Worm (Caenorhabditis elegans): ENCODE measurements around the gene tomm-7.
A peak's percentile ranks its signal among the peaks of the same experiment; 100 is the strongest.

The tomm-7 gene

ce11 chrIII:7824041-7824440 is 35.4 kb upstream of the tomm-7 start:
- no peak for TF ChIP-seq skn-1 (tag; optimal IDR thresholded peaks at IDR 0.05)
- no peak for TF ChIP-seq php-3 (GFP tag; IDR thresholded peaks at IDR 0.05)
- TF ChIP-seq egl-43 (GFP tag; IDR thresholded peaks at IDR 0.05), result 0 out of 2 replicates have a peak, but pooled peaks have one; percentile 11
- no peak for TF ChIP-seq lim-7 (GFP tag; IDR thresholded peaks at IDR 0.05)
- TF ChIP-seq zag-1 (tag; optimal IDR thresholded peaks at IDR 0.05), result no peak
- peak; percentile 48; the same call in 1 of the 2 replicates for TF ChIP-seq daf-19 (GFP tag; conservative IDR thresholded peaks at IDR 0.05)
- TF ChIP-seq hmg-1.1 (GFP tag; IDR thresholded peaks at IDR 0.05), result no peak
- no peak for TF ChIP-seq unc-130 (GFP tag; optimal IDR thresholded peaks at IDR 0.05)
- TF ChIP-seq nhr-237 (tag; optimal IDR thresholded peaks at IDR 0.05), result no peak
- peak; percentile 15 for TF ChIP-seq aha-1 (tag)
- no peak for TF ChIP-seq F44E2.7 (GFP tag; IDR thresholded peaks at IDR 0.05)
- no peak for TF ChIP-seq Y5F2A.4 (GFP tag; optimal IDR thresholded peaks at IDR 0.05)
- TF ChIP-seq tra-1 (GFP tag; IDR thresholded peaks at IDR 0.05), result no peak
- TF ChIP-seq ztf-7 (tag; optimal IDR thresholded peaks at IDR 0.05), result no peak
- no peak for TF ChIP-seq Y48G9A.11 (GFP tag; IDR thresholded peaks at IDR 0.05)
- no peak for TF ChIP-seq snpc-1.2 (GFP tag; IDR thresholded peaks at IDR 0.05)
- no peak for TF ChIP-seq ceh-82 (tag; optimal IDR thresholded peaks at IDR 0.05)
- TF ChIP-seq nhr-42 (GFP tag; IDR thresholded peaks at IDR 0.05), result no peak
- no peak for TF ChIP-seq egl-27 (tag; optimal IDR thresholded peaks at IDR 0.05)
- no peak for TF ChIP-seq nhr-48 (tag; optimal IDR thresholded peaks at IDR 0.05)
- TF ChIP-seq snpc-4 (tag; optimal IDR thresholded peaks at IDR 0.05), result no peak
- TF ChIP-seq gei-8 (GFP tag; optimal IDR thresholded peaks at IDR 0.05), result no peak
- TF ChIP-seq ama-1 (optimal IDR thresholded peaks at IDR 0.05), result no peak
- TF ChIP-seq Y105C5A.15 (GFP tag; IDR thresholded peaks at IDR 0.05), result 0 out of 2 replicates have a peak, but pooled peaks have one; percentile 4
- no peak for TF ChIP-seq F37D6.2 (tag; optimal IDR thresholded peaks at IDR 0.05)

ce11 chrIII:7828576-7829461 is 30.6 kb upstream of the tomm-7 start, which contains the start of the genes egl-45 and kcmf-1:
egl-45 (minus strand) TSS chrIII:7828626.
kcmf-1 (plus strand) TSS chrIII:7829411.
- TF ChIP-seq ama-1 (optimal IDR thresholded peaks at IDR 0.05) (peak; percentile 14), daf-19 (GFP tag; conservative IDR thresholded peaks at IDR 0.05) (no peak), set-16 (GFP tag; IDR thresholded peaks at IDR 0.05) (no peak), snpc-1.2 (GFP tag; IDR thresholded peaks at IDR 0.05) (no peak), attf-4 (tag; optimal IDR thresholded peaks at IDR 0.05) (no peak), Y48G9A.11 (GFP tag; IDR thresholded peaks at IDR 0.05) (no peak), egl-27 (tag; optimal IDR thresholded peaks at IDR 0.05) (no peak), hif-1 (tag; optimal IDR thresholded peaks at IDR 0.05) (no peak), daf-12 (tag; optimal IDR thresholded peaks at IDR 0.05) (no peak), tra-1 (GFP tag; IDR thresholded peaks at IDR 0.05) (no peak), Y105C5A.15 (GFP tag; IDR thresholded peaks at IDR 0.05) (no peak), jun-1 (tag; optimal IDR thresholded peaks at IDR 0.05) (no peak), dve-1 (tag; optimal IDR thresholded peaks at IDR 0.05; ENCODE audit: insufficient read depth) (peak; percentile 11), php-3 (GFP tag; IDR thresholded peaks at IDR 0.05) (no peak), hlh-30 (tag; optimal IDR thresholded peaks at IDR 0.05; ENCODE audit: insufficient read depth) (peak; percentile 41), daf-16 (GFP tag; optimal IDR thresholded peaks at IDR 0.05) (no peak), daf-16 (tag; optimal IDR thresholded peaks at IDR 0.05) (peak; percentile 40), mxl-2 (GFP tag; conservative IDR thresholded peaks at IDR 0.05) (no peak), rbr-2 (tag; optimal IDR thresholded peaks at IDR 0.05) (no peak), dpl-1 (GFP tag; optimal IDR thresholded peaks at IDR 0.05) (peak; percentile 61), nhr-48 (tag; optimal IDR thresholded peaks at IDR 0.05) (no peak), T20F7.1 (GFP tag; optimal IDR thresholded peaks at IDR 0.05) (no peak), lsy-2 (tag; optimal IDR thresholded peaks at IDR 0.05) (peak in 1 of 2 experiments; percentile 65)

Measured in whole organism, L4 larva.